Worm (Caenorhabditis elegans) whole organism, young adult: ENCODE results near the gene ergi-1.

Experiments
- B0336.3 ChIP-seq: fragments of 200-800 bp; sonication (Bioruptor generic); IDR thresholded peaks from 2 replicates; pipeline ENCODE4 v1.3.6; 2022; ENCODE audit warnings: missing genetic modification characterization, missing compliant biosample characterization
- F49E8.2 ChIP-seq: sonication (generic microtip); optimal IDR thresholded peaks from 3 replicates; lab custom pipeline; 2017; ENCODE audit warnings: missing genetic modification characterization, mild to moderate bottlenecking, missing compliant biosample characterization, antibody characterized with exemption, moderate library complexity; ENCODE audit not compliant: insufficient read depth
- K12H6.12 ChIP-seq: fragments of 200-800 bp; sonication (Bioruptor generic); optimal IDR thresholded peaks from 2 replicates; lab custom pipeline; 2018; ENCODE audit warnings: mild to moderate bottlenecking, missing genetic modification characterization, missing compliant biosample characterization
- Y67H2A.10 ChIP-seq: fragments of 200-800 bp; sonication (Bioruptor generic); conservative IDR thresholded peaks from 2 replicates; pipeline ENCODE4 v1.3.6; 2022; ENCODE audit warnings: missing genetic modification reagents, missing genetic modification characterization, missing compliant biosample characterization
- ama-1 ChIP-seq, 3 experiments: fragments of 150-350 bp in 1 of 3; sonication (generic microtip) in 2 of 3; optimal IDR thresholded peaks; 2 replicates each; lab custom pipeline; 2014 to 2018; ENCODE audit warnings: missing biosample characterization in 2 of 3, missing genetic modification characterization in 2 of 3, missing genetic modification reagents in 2 of 3
- dpl-1 ChIP-seq: fragments of 150-350 bp; optimal IDR thresholded peaks from 2 replicates; lab custom pipeline; 2014; ENCODE audit warnings: missing biosample characterization, missing genetic modification reagents, missing genetic modification characterization
- egl-44 ChIP-seq: fragments of 200-800 bp; sonication (Bioruptor generic); IDR thresholded peaks from 2 replicates; pipeline ENCODE4 v1.3.6; 2022; ENCODE audit warnings: missing genetic modification reagents, missing genetic modification characterization, missing compliant biosample characterization
- lag-1 ChIP-seq: fragments of 200-800 bp; sonication (Bioruptor generic); IDR thresholded peaks from 2 replicates; pipeline ENCODE4 v1.3.6; 2022; ENCODE audit warnings: missing genetic modification reagents, missing genetic modification characterization, missing compliant biosample characterization
- snpc-1.3 ChIP-seq: sonication (generic microtip); optimal IDR thresholded peaks from 2 replicates; lab custom pipeline; 2017; ENCODE audit warnings: missing genetic modification characterization, mild to moderate bottlenecking, missing compliant biosample characterization, antibody characterized with exemption, moderate library complexity, missing genotype, missing genetic modification reagents; ENCODE audit not compliant: insufficient read depth

DNA sequence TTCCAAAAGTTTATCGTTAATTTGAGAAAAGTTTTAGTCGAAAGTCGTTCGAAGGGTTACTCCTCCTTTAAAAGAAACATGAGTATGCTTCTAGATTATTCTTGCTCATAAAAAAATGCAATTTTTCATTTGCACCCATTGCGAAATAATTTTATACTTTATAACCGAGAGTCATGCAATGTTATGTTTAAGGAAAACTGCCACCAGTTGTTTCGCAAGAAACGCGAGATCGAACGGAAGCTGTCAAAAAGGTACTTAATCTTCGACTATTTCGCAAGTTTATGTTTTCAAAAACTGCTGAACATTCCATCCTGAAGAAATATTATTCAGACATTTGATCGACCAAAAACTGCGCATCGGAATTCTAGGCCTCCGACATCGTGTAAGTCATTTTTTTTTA, 21.2 kb downstream of the ergi-1 start:
- TF ChIP-seq snpc-1.3 (tag; lab: Kevin White, UChicago) = no peak
- no peak for TF ChIP-seq F49E8.2 (tag; lab: Kevin White, UChicago)
- TF ChIP-seq B0336.3 (GFP tag; lab: Robert Waterston, UW) = no peak
- no peak for TF ChIP-seq egl-44 (GFP tag; lab: Robert Waterston, UW)
- no peak for TF ChIP-seq Y67H2A.10 (GFP tag; lab: Robert Waterston, UW)
- TF ChIP-seq ama-1 (optimal IDR thresholded peaks at IDR 0.05; lab: Kevin White, UChicago) = no peak
- TF ChIP-seq ama-1 (GFP tag; optimal IDR thresholded peaks at IDR 0.05; lab: Kevin White, UChicago) = no peak
- no peak for TF ChIP-seq K12H6.12 (tag; lab: Kevin White, UChicago)
- no peak for TF ChIP-seq lag-1 (GFP tag; lab: Robert Waterston, UW)
- no peak for TF ChIP-seq dpl-1 (GFP tag; lab: Kevin White, UChicago)
